Worm (Caenorhabditis elegans) whole organism, L1 larva: ENCODE results near the gene nep-21.

Experiments used
- C04F5.9 ChIP-seq: sonication (generic microtip); optimal IDR thresholded peaks from 2 replicates; lab custom pipeline; 2016; ENCODE audit warnings: missing genetic modification characterization, missing compliant biosample characterization
- C16A3.4 ChIP-seq: fragments of 150-350 bp; optimal IDR thresholded peaks from 2 replicates; lab custom pipeline; 2014; ENCODE audit warnings: missing biosample characterization, missing genetic modification characterization
- F16B12.6 ChIP-seq: fragments of 150-350 bp; optimal IDR thresholded peaks from 2 replicates; lab custom pipeline; 2014; ENCODE audit warnings: missing biosample characterization, missing genetic modification characterization
- ama-1 ChIP-seq: fragments of 150-350 bp; optimal IDR thresholded peaks from 2 replicates; lab custom pipeline; 2014
- ceh-8 ChIP-seq: fragments of 200-800 bp; sonication (Bioruptor generic); optimal IDR thresholded peaks from 2 replicates; lab custom pipeline; 2018; ENCODE audit warnings: mild to moderate bottlenecking, missing genetic modification characterization, moderate library complexity, missing compliant biosample characterization
- ceh-88 ChIP-seq: fragments of 200-800 bp; sonication (Bioruptor generic); IDR thresholded peaks from 2 replicates; pipeline ENCODE4 v1.3.6; 2022; ENCODE audit warnings: missing genetic modification characterization, missing compliant biosample characterization
- ceh-90 ChIP-seq: sonication (generic microtip); optimal IDR thresholded peaks from 2 replicates; lab custom pipeline; 2016; ENCODE audit warnings: missing genetic modification characterization, missing compliant biosample characterization
- ces-1 ChIP-seq: fragments of 150-350 bp; optimal IDR thresholded peaks from 2 replicates; lab custom pipeline; 2014; ENCODE audit warnings: missing biosample characterization, missing genetic modification reagents, missing genetic modification characterization
- dsc-1 ChIP-seq: sonication (generic microtip); optimal IDR thresholded peaks from 2 replicates; lab custom pipeline; 2016; ENCODE audit warnings: mild to moderate bottlenecking, missing genetic modification characterization, missing compliant biosample characterization
- efl-1 ChIP-seq, 4 experiments: fragments of 150-350 bp; optimal IDR thresholded peaks in 3 of 4; peaks in 1 of 4; 1 replicate in 1 of 4; 2 replicates in 3 of 4; lab custom pipeline; 2014; ENCODE audit warnings: missing biosample characterization in 2 of 4, missing genetic modification characterization in 2 of 4, missing genetic modification reagents in 2 of 4
- egl-27 ChIP-seq, 2 experiments: fragments of 150-350 bp in 1 of 2; sonication (generic microtip); optimal IDR thresholded peaks; 3 replicates each; lab custom pipeline; 2017 to 2018; ENCODE audit warnings: missing biosample characterization in 2 of 2, missing genetic modification characterization in 2 of 2, missing genetic modification reagents in 2 of 2
- ets-5 ChIP-seq: fragments of 200-800 bp; sonication (Bioruptor generic); IDR thresholded peaks from 2 replicates; pipeline ENCODE4 v1.3.6; 2022; ENCODE audit warnings: missing genetic modification characterization, missing compliant biosample characterization
- fkh-10 ChIP-seq: sonication (generic microtip); optimal IDR thresholded peaks from 2 replicates; lab custom pipeline; 2017; ENCODE audit warnings: missing biosample characterization, missing genetic modification reagents, missing genetic modification characterization
- fkh-4 ChIP-seq: sonication (generic microtip); optimal IDR thresholded peaks from 2 replicates; lab custom pipeline; 2016; ENCODE audit warnings: missing compliant biosample characterization, missing genetic modification characterization, borderline replicate concordance
- fos-1 ChIP-seq: fragments of 150-350 bp; optimal IDR thresholded peaks from 2 replicates; lab custom pipeline; 2014; ENCODE audit warnings: missing biosample characterization, missing genetic modification characterization
- grh-1 ChIP-seq: fragments of 200-800 bp; sonication (Bioruptor generic); IDR thresholded peaks from 2 replicates; pipeline ENCODE4 v1.3.6; 2022; ENCODE audit warnings: missing genetic modification reagents, missing genetic modification characterization, missing compliant biosample characterization
- hlh-17 ChIP-seq: fragments of 200-800 bp; sonication (Bioruptor generic); optimal IDR thresholded peaks from 2 replicates; lab custom pipeline; 2018; ENCODE audit warnings: missing genetic modification characterization, mild to moderate bottlenecking, missing compliant biosample characterization, moderate library complexity, borderline replicate concordance
- hlh-4 ChIP-seq: sonication (generic microtip); optimal IDR thresholded peaks from 2 replicates; lab custom pipeline; 2016; ENCODE audit warnings: mild to moderate bottlenecking, missing genetic modification characterization, missing compliant biosample characterization
- jun-1 ChIP-seq: fragments of 150-350 bp; optimal IDR thresholded peaks from 2 replicates; lab custom pipeline; 2014; ENCODE audit warnings: missing biosample characterization, missing genetic modification reagents, missing genetic modification characterization
- lin-13 ChIP-seq: fragments of 150-350 bp; optimal IDR thresholded peaks from 2 replicates; lab custom pipeline; 2014; ENCODE audit warnings: missing biosample characterization, missing genetic modification reagents, missing genetic modification characterization
- lin-14 ChIP-seq: fragments of 200-800 bp; sonication (Bioruptor generic); optimal IDR thresholded peaks from 2 replicates; lab custom pipeline; 2018; ENCODE audit warnings: mild to moderate bottlenecking, missing genetic modification characterization, moderate library complexity, missing compliant biosample characterization
- lin-15B ChIP-seq: fragments of 150-350 bp; sonication (generic microtip); optimal IDR thresholded peaks from 3 replicates; lab custom pipeline; 2014; ENCODE audit warnings: missing biosample characterization, missing genetic modification characterization
- lin-35 ChIP-seq, 2 experiments: fragments of 150-350 bp; optimal IDR thresholded peaks; 2 replicates each; lab custom pipeline; 2014; ENCODE audit warnings: missing biosample characterization in 2 of 2, missing genetic modification characterization in 2 of 2, missing genetic modification reagents in 2 of 2
- lir-3 ChIP-seq: sonication (generic microtip); optimal IDR thresholded peaks from 2 replicates; lab custom pipeline; 2016; ENCODE audit warnings: mild to moderate bottlenecking, missing genetic modification characterization, moderate library complexity, missing compliant biosample characterization; ENCODE audit not compliant: poor library complexity
- mab-9 ChIP-seq: fragments of 200-800 bp; sonication (Bioruptor generic); IDR thresholded peaks from 2 replicates; pipeline ENCODE4 v1.3.6; 2022; ENCODE audit warnings: missing genetic modification reagents, missing genetic modification characterization, missing compliant biosample characterization
- mdl-1 ChIP-seq, 2 experiments: fragments of 150-350 bp; optimal IDR thresholded peaks; 2 replicates each; lab custom pipeline; 2014 to 2017; ENCODE audit warnings: missing biosample characterization in 2 of 2, missing genetic modification characterization in 2 of 2, inconsistent platforms in 1 of 2
- nhr-11 ChIP-seq: fragments of 150-350 bp; optimal IDR thresholded peaks from 2 replicates; lab custom pipeline; 2014; ENCODE audit warnings: missing biosample characterization, missing genetic modification characterization
- nhr-19 ChIP-seq: fragments of 200-800 bp; sonication (Bioruptor generic); conservative IDR thresholded peaks from 2 replicates; pipeline ENCODE4 v1.3.6; 2022; ENCODE audit warnings: missing genetic modification characterization, missing compliant biosample characterization
- nhr-237 ChIP-seq: fragments of 150-350 bp; optimal IDR thresholded peaks from 2 replicates; lab custom pipeline; 2014; ENCODE audit warnings: missing biosample characterization, missing genetic modification characterization
- nhr-47 ChIP-seq: sonication (generic microtip); optimal IDR thresholded peaks from 2 replicates; lab custom pipeline; 2016; ENCODE audit warnings: mild to moderate bottlenecking, missing genetic modification characterization, moderate library complexity, missing compliant biosample characterization
- nhr-76 ChIP-seq: sonication (generic microtip); optimal IDR thresholded peaks from 2 replicates; lab custom pipeline; 2017; ENCODE audit warnings: missing biosample characterization, missing genetic modification characterization
- nhr-84 ChIP-seq: sonication (generic microtip); optimal IDR thresholded peaks from 2 replicates; lab custom pipeline; 2017; ENCODE audit warnings: missing biosample characterization, missing genetic modification characterization
- nhr-90 ChIP-seq: sonication (generic microtip); optimal IDR thresholded peaks from 2 replicates; lab custom pipeline; 2016; ENCODE audit warnings: mild to moderate bottlenecking, missing genetic modification characterization, missing compliant biosample characterization; ENCODE audit not compliant: poor library complexity
- pqm-1 ChIP-seq: sonication (generic microtip); optimal IDR thresholded peaks from 3 replicates; lab custom pipeline; 2017; ENCODE audit warnings: missing biosample characterization, missing genetic modification characterization
- snu-23 ChIP-seq: sonication (generic microtip); optimal IDR thresholded peaks from 2 replicates; lab custom pipeline; 2016; ENCODE audit warnings: missing genetic modification characterization, missing compliant biosample characterization
- swsn-7 ChIP-seq: sonication (generic microtip); optimal IDR thresholded peaks from 2 replicates; lab custom pipeline; 2016; ENCODE audit warnings: missing genetic modification characterization, missing compliant biosample characterization
- unc-130 ChIP-seq: fragments of 150-350 bp; optimal IDR thresholded peaks from 2 replicates; lab custom pipeline; 2017; ENCODE audit warnings: missing biosample characterization, missing genetic modification characterization, inconsistent platforms
- unc-62 ChIP-seq: fragments of 150-350 bp; optimal IDR thresholded peaks from 2 replicates; lab custom pipeline; 2014; ENCODE audit warnings: missing biosample characterization, missing genetic modification reagents, missing genetic modification characterization
- unc-86 ChIP-seq: sonication (generic microtip); optimal IDR thresholded peaks from 2 replicates; lab custom pipeline; 2016; ENCODE audit warnings: missing genetic modification characterization, missing compliant biosample characterization
- ztf-11 ChIP-seq, 2 experiments: sonication (generic microtip); optimal IDR thresholded peaks; 2 replicates each; lab custom pipeline; 2016 to 2017; ENCODE audit warnings: missing genetic modification characterization in 2 of 2, missing biosample characterization in 1 of 2, missing compliant biosample characterization in 1 of 2

nep-21 gene

DNA sequence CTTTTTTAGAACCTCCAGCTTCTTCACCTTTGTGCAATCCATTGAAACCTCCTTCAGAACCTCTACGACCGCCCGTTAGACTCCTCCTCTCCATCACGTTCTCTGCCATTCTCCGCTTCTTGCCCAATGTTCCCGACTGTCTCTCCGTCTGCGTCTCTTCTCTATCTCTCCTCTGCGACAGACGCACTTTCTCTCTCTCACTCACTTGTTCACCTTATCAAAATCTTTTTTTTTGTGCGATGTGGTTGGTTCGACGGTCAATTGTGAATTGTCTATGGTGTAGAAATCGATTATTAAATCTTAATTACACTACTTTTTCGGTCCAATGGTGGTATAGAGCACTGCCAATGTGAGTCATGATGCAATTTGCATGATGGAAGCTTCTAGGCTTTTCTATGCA lies 32.8 kb downstream of the nep-21 start, which contains the start of gene atfs-1 (continued):
- TF ChIP-seq mab-9 (GFP tag; lab: Robert Waterston, UW) (0 out of 2 replicates have a peak, but pooled peaks have one; percentile 19), unc-130 (peak; percentile 7), nhr-19 (GFP tag; lab: Robert Waterston, UW) (peak; percentile 74), nhr-237 (no peak), nhr-76 (tag; lab: Kevin White, UChicago) (no peak), jun-1 (peak; percentile 70), hlh-4 (tag; lab: Kevin White, UChicago) (no peak), egl-27 (tag; optimal IDR thresholded peaks at IDR 0.05; lab: Kevin White, UChicago) (peak in 1 of 2 experiments; percentile 6), fos-1 (tag; lab: Kevin White, UChicago) (peak; percentile 21), nhr-11 (tag; lab: Kevin White, UChicago) (no peak), ceh-90 (tag; lab: Kevin White, UChicago) (no peak), lin-14 (GFP tag; lab: Kevin White, UChicago) (peak; percentile 90), ztf-11 (tag; optimal IDR thresholded peaks at IDR 0.05; lab: Kevin White, UChicago) (no peak), ces-1 (GFP tag; lab: Kevin White, UChicago) (no peak), F16B12.6 (tag; lab: Kevin White, UChicago) (no peak), C16A3.4 (peak; percentile 12), snu-23 (GFP tag; lab: Kevin White, UChicago) (peak; percentile 86), ceh-8 (GFP tag; lab: Kevin White, UChicago) (no peak), ceh-88 (no peak), grh-1 (no peak), hlh-17 (GFP tag; lab: Kevin White, UChicago) (no peak), ama-1 (no peak), lir-3 (no peak), unc-86 (tag; lab: Kevin White, UChicago) (no peak), nhr-47 (tag; lab: Kevin White, UChicago) (peak; percentile 72), nhr-84 (tag; lab: Kevin White, UChicago) (no peak), fkh-4 (tag; lab: Kevin White, UChicago) (no peak), pqm-1 (tag; lab: Kevin White, UChicago) (no peak), mdl-1 (tag; optimal IDR thresholded peaks at IDR 0.05; lab: Kevin White, UChicago) (peak in 1 of 2 experiments; percentile 68), lin-13 (GFP tag; lab: Kevin White, UChicago) (peak; percentile 51), lin-15B (tag; lab: Kevin White, UChicago) (peak; percentile 21), C04F5.9 (tag; lab: Kevin White, UChicago) (no peak), nhr-90 (peak; percentile 73), dsc-1 (peak; percentile 20), unc-62 (GFP tag; lab: Kevin White, UChicago) (no peak)

DNA sequence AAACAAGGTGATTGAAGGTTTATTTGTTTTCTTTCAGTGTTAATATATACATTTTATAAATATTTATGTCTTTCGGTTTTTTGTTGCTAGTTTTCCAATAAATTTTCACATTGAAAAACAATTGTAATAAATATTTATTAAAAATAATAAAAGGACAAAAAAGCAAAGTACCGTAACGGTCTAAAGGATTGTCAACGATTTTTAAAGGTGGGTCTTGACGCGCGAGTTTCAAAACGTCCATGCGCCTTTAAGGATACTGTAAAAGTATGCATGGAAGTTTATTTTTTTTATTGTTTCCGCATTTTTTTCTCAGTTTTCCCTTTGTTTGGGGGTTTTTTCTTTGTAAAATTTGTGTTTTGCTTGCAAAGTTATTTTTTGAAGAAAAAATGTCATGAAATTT lies 33.4 kb downstream of the nep-21 start:
- TF ChIP-seq efl-1 (optimal IDR thresholded peaks at IDR 0.05; lab: Kevin White, UChicago) = no peak
- TF ChIP-seq efl-1 (GFP tag; optimal IDR thresholded peaks at IDR 0.05 in 1 of 2; lab: Kevin White, UChicago) = peak in 1 of 2 experiments; percentile 20
- TF ChIP-seq ets-5 = no peak

DNA sequence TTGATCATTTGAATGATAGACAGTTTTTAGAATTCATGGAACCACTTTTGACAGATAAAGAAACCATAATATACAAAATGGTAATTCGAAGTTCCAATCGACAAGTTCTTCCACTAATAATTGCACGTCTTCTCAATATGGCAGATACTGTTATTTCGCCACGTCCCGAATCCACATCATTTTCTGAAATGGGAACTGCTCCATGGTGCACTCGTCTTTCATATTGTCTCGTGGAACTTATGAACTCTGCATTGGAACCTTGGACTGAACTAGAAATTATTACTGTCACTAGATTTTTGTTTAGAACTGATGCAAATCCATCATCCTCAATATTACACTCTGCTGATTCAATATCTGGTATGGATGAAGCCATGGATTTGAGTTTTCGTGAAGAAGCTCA lies 39.2 kb downstream of the nep-21 start:
- no peak for TF ChIP-seq hlh-4 (tag; lab: Kevin White, UChicago)
- TF ChIP-seq lin-35 (GFP tag; optimal IDR thresholded peaks at IDR 0.05; lab: Kevin White, UChicago) = no peak
- no peak for TF ChIP-seq swsn-7 (tag; lab: Kevin White, UChicago)
- TF ChIP-seq fkh-10 (GFP tag; lab: Kevin White, UChicago) = no peak
- TF ChIP-seq snu-23 (GFP tag; lab: Kevin White, UChicago) = no peak
